Fruit fly (Drosophila melanogaster): ENCODE data around the gene CG13999.

The CG13999 gene

DNA sequence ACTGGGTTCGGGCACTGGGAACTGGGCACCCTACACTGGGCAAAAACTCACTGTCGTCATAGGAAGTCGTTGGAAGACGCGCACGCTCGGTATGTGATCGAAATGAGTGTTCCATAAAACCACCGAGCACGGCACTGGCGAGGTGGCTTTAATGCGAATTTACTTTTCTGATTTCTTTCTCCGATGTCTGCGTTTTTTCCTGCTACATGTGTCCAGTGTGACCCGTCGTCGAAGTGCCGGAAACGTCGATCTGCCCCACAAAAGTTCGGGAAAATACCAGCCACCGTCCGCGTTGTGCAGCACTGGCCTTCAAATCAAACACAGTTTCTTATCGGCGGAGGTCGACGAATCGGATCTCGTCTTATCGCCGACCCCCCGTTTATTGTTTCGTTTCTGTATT lies 43.0 kb upstream of the CG13999 start, which contains the start of gene Kdm5 (continued):
- TF ChIP-seq Hr78 (GFP tag; optimal IDR thresholded peaks at IDR 0.05) (peak in 1 of 2 experiments; percentile 80), CG7839 (tag; optimal IDR thresholded peaks at IDR 0.05) (peak; percentile 4), hkb (optimal IDR thresholded peaks at IDR 0.05) (no peak), hkb (GFP tag; IDR thresholded peaks at IDR 0.05) (peak; percentile 41; the same call in 1 of the 2 replicates), H15 (GFP tag; IDR thresholded peaks at IDR 0.05) (no peak), CG2875 (GFP tag; optimal IDR thresholded peaks at IDR 0.05) (no peak), Xbp1 (GFP tag; optimal IDR thresholded peaks at IDR 0.05) (peak; percentile 23), CG3281 (GFP tag; optimal IDR thresholded peaks at IDR 0.05) (peak; percentile 51), CG4854 (GFP tag; optimal IDR thresholded peaks at IDR 0.05) (no peak), eve (GFP tag; optimal IDR thresholded peaks at IDR 0.05) (no peak), CG14050 (GFP tag; IDR thresholded peaks at IDR 0.05) (no peak), Ptx1 (GFP tag; IDR thresholded peaks at IDR 0.05) (no peak), H2.0 (GFP tag; IDR thresholded peaks at IDR 0.05) (no peak), CG7786 (GFP tag; optimal IDR thresholded peaks at IDR 0.05) (peak; percentile 35), slp2 (GFP tag; optimal IDR thresholded peaks at IDR 0.05) (no peak), cwo (GFP tag; optimal IDR thresholded peaks at IDR 0.05) (no peak), Rx (GFP tag; IDR thresholded peaks at IDR 0.05) (no peak), Dfd (GFP tag; optimal IDR thresholded peaks at IDR 0.05) (no peak), Eip74EF (GFP tag; optimal IDR thresholded peaks at IDR 0.05) (no peak), HLH4C (GFP tag; IDR thresholded peaks at IDR 0.05; ENCODE audit: partially characterized antibody) (no peak), CG12942 (GFP tag; optimal IDR thresholded peaks at IDR 0.05) (no peak), CHES-1-like (GFP tag; optimal IDR thresholded peaks at IDR 0.05) (peak; percentile 56), z (GFP tag; IDR thresholded peaks at IDR 0.05) (no peak), row (GFP tag; IDR thresholded peaks at IDR 0.05) (peak; percentile 44), gem (tag; optimal IDR thresholded peaks at IDR 0.05) (no peak), CG12659 (GFP tag; optimal IDR thresholded peaks at IDR 0.05) (peak; percentile 76), grau (tag; optimal IDR thresholded peaks at IDR 0.05) (no peak), maf-S (GFP tag; optimal IDR thresholded peaks at IDR 0.05) (no peak), Side (GFP tag; optimal IDR thresholded peaks at IDR 0.05) (peak; percentile 47), ind (GFP tag; optimal IDR thresholded peaks at IDR 0.05) (no peak), da (GFP tag; optimal IDR thresholded peaks at IDR 0.05) (no peak), CG7745 (tag; optimal IDR thresholded peaks at IDR 0.05) (no peak), Sry-δ (GFP tag; optimal IDR thresholded peaks at IDR 0.05) (peak; percentile 37), CTCF (GFP tag; optimal IDR thresholded peaks at IDR 0.05) (peak; percentile 30), CG6791 (GFP tag; IDR thresholded peaks at IDR 0.05; ENCODE audit: partially characterized antibody) (peak; percentile 55), CG15269 (tag; optimal IDR thresholded peaks at IDR 0.05) (no peak), zf30C (GFP tag; optimal IDR thresholded peaks at IDR 0.05) (no peak), Fer2 (tag; optimal IDR thresholded peaks at IDR 0.05) (no peak), lola (GFP tag; optimal IDR thresholded peaks at IDR 0.05) (no peak), CG8478 (optimal IDR thresholded peaks at IDR 0.05) (no peak), tup (GFP tag; optimal IDR thresholded peaks at IDR 0.05) (no peak), jumu (GFP tag; optimal IDR thresholded peaks at IDR 0.05) (peak; percentile 37), HLH54F (GFP tag; optimal IDR thresholded peaks at IDR 0.05) (peak; percentile 17), run (tag; optimal IDR thresholded peaks at IDR 0.05) (no peak), gt (GFP tag; IDR thresholded peaks at IDR 0.05) (no peak), Sox100B (GFP tag; optimal IDR thresholded peaks at IDR 0.05) (no peak), CG5245 (GFP tag; optimal IDR thresholded peaks at IDR 0.05) (no peak), B-H2 (GFP tag; optimal IDR thresholded peaks at IDR 0.05) (peak; percentile 41), CG9609 (GFP tag; optimal IDR thresholded peaks at IDR 0.05) (peak; percentile 54), CG10543 (GFP tag; optimal IDR thresholded peaks at IDR 0.05) (peak; percentile 78), Ets65A (GFP tag) (no peak), p53 (GFP tag; optimal IDR thresholded peaks at IDR 0.05) (peak; percentile 22), dimm (GFP tag; IDR thresholded peaks at IDR 0.05) (no peak)
